Worm (Caenorhabditis elegans) whole organism, young adult: Measurements from ENCODE around the gene add-2.

Experiments used
- B0019.2 ChIP-seq: fragments of 200-800 bp; sonication (Bioruptor generic); conservative IDR thresholded peaks from 2 replicates; pipeline ENCODE4 v1.3.6; 2022; ENCODE audit warnings: missing genetic modification reagents, missing genetic modification characterization, missing compliant biosample characterization
- D2030.7 ChIP-seq: fragments of 200-800 bp; sonication (Bioruptor generic); IDR thresholded peaks from 2 replicates; pipeline ENCODE4 v1.3.6; 2022; ENCODE audit warnings: missing genetic modification reagents, missing genetic modification characterization, missing compliant biosample characterization
- F33H1.4 ChIP-seq: fragments of 200-800 bp; sonication (Bioruptor generic); IDR thresholded peaks from 2 replicates; pipeline ENCODE4 v1.3.6; 2022; ENCODE audit warnings: missing genetic modification reagents, missing genetic modification characterization, missing compliant biosample characterization
- F49E8.2 ChIP-seq: sonication (generic microtip); optimal IDR thresholded peaks from 3 replicates; lab custom pipeline; 2017; ENCODE audit warnings: missing genetic modification characterization, mild to moderate bottlenecking, missing compliant biosample characterization, antibody characterized with exemption, moderate library complexity; ENCODE audit not compliant: insufficient read depth
- K11D2.4 ChIP-seq: fragments of 200-800 bp; sonication (Bioruptor generic); IDR thresholded peaks from 2 replicates; pipeline ENCODE4 v1.3.6; 2022; ENCODE audit warnings: missing genetic modification reagents, missing genetic modification characterization, missing compliant biosample characterization
- Y53F4B.3 ChIP-seq: fragments of 200-800 bp; sonication (Bioruptor generic); IDR thresholded peaks from 2 replicates; pipeline ENCODE4 v1.3.6; 2022; ENCODE audit warnings: missing genetic modification reagents, missing genetic modification characterization, missing compliant biosample characterization
- Y56A3A.18 ChIP-seq: fragments of 200-800 bp; sonication (Bioruptor generic); IDR thresholded peaks from 2 replicates; pipeline ENCODE4 v1.3.6; 2022; ENCODE audit warnings: missing genetic modification reagents, missing genetic modification characterization, missing compliant biosample characterization
- Y67H2A.10 ChIP-seq: fragments of 200-800 bp; sonication (Bioruptor generic); conservative IDR thresholded peaks from 2 replicates; pipeline ENCODE4 v1.3.6; 2022; ENCODE audit warnings: missing genetic modification reagents, missing genetic modification characterization, missing compliant biosample characterization
- ZK185.1 ChIP-seq: sonication (generic microtip); optimal IDR thresholded peaks from 2 replicates; lab custom pipeline; 2016; ENCODE audit warnings: mild to moderate bottlenecking, missing genetic modification characterization, missing compliant biosample characterization; ENCODE audit not compliant: poor library complexity, severe bottlenecking
- akir-1 ChIP-seq: fragments of 200-800 bp; sonication (Bioruptor generic); optimal IDR thresholded peaks from 2 replicates; lab custom pipeline; 2018; ENCODE audit warnings: mild to moderate bottlenecking, missing genetic modification characterization, moderate library complexity, missing compliant biosample characterization
- athp-1 ChIP-seq: sonication (generic microtip); optimal IDR thresholded peaks from 2 replicates; lab custom pipeline; 2017; ENCODE audit warnings: mild to moderate bottlenecking, missing genetic modification characterization, missing compliant biosample characterization
- bed-2 ChIP-seq: fragments of 200-800 bp; sonication (Bioruptor generic); IDR thresholded peaks from 2 replicates; pipeline ENCODE4 v1.3.6; 2022; ENCODE audit warnings: missing genetic modification reagents, missing genetic modification characterization, missing compliant biosample characterization
- cebp-1 ChIP-seq, 2 experiments: fragments of 200-800 bp in 1 of 2; sonication (Bioruptor generic) in 1 of 2; sonication (generic microtip) in 1 of 2; IDR thresholded peaks in 1 of 2; optimal IDR thresholded peaks in 1 of 2; 2 replicates each; pipeline versions ENCODE4 v1.3.6 to Lab custom; 2017 to 2022; ENCODE audit warnings: missing compliant biosample characterization in 2 of 2, missing genetic modification characterization in 2 of 2, mild to moderate bottlenecking in 1 of 2, missing genetic modification reagents in 1 of 2, moderate library complexity in 1 of 2
- ceh-27 ChIP-seq: fragments of 200-800 bp; sonication (Bioruptor generic); optimal IDR thresholded peaks from 2 replicates; lab custom pipeline; 2018; ENCODE audit warnings: mild to moderate bottlenecking, missing genetic modification characterization, moderate library complexity, missing compliant biosample characterization
- ceh-40 ChIP-seq: fragments of 200-800 bp; sonication (Bioruptor generic); IDR thresholded peaks from 2 replicates; pipeline ENCODE4 v1.3.6; 2022; ENCODE audit warnings: missing genetic modification characterization, missing compliant biosample characterization
- ceh-58 ChIP-seq: fragments of 200-800 bp; sonication (Bioruptor generic); IDR thresholded peaks from 2 replicates; pipeline ENCODE4 v1.3.6; 2022; ENCODE audit warnings: missing genetic modification characterization, missing compliant biosample characterization
- ceh-79 ChIP-seq: sonication (generic microtip); optimal IDR thresholded peaks from 2 replicates; lab custom pipeline; 2017; ENCODE audit warnings: mild to moderate bottlenecking, missing genetic modification characterization, missing compliant biosample characterization
- ceh-91 ChIP-seq: fragments of 200-800 bp; sonication (Bioruptor generic); IDR thresholded peaks from 2 replicates; pipeline ENCODE4 v1.3.6; 2022; ENCODE audit warnings: missing genetic modification reagents, missing genetic modification characterization, missing compliant biosample characterization
- die-1 ChIP-seq: sonication (generic microtip); optimal IDR thresholded peaks from 2 replicates; lab custom pipeline; 2016; ENCODE audit warnings: missing genotype, mild to moderate bottlenecking, missing genetic modification characterization, missing compliant biosample characterization
- dox-1 ChIP-seq: fragments of 200-800 bp; sonication (Bioruptor generic); IDR thresholded peaks from 2 replicates; pipeline ENCODE4 v1.3.6; 2022; ENCODE audit warnings: missing genetic modification reagents, missing genetic modification characterization, missing compliant biosample characterization
- dpl-1 ChIP-seq: fragments of 150-350 bp; optimal IDR thresholded peaks from 2 replicates; lab custom pipeline; 2014; ENCODE audit warnings: missing biosample characterization, missing genetic modification reagents, missing genetic modification characterization
- egl-44 ChIP-seq: fragments of 200-800 bp; sonication (Bioruptor generic); IDR thresholded peaks from 2 replicates; pipeline ENCODE4 v1.3.6; 2022; ENCODE audit warnings: missing genetic modification reagents, missing genetic modification characterization, missing compliant biosample characterization
- ets-4 ChIP-seq: fragments of 200-800 bp; sonication (Bioruptor generic); optimal IDR thresholded peaks from 2 replicates; lab custom pipeline; 2018; ENCODE audit warnings: mild to moderate bottlenecking, missing genetic modification characterization, missing compliant biosample characterization
- him-1 ChIP-seq: sonication (generic microtip); optimal IDR thresholded peaks from 2 replicates; lab custom pipeline; 2016; ENCODE audit warnings: missing genotype, missing genetic modification reagents, missing genetic modification characterization, missing compliant biosample characterization
- hmg-20 ChIP-seq: fragments of 200-800 bp; sonication (Bioruptor generic); IDR thresholded peaks from 2 replicates; pipeline ENCODE4 v1.3.6; 2022; ENCODE audit warnings: missing genetic modification reagents, missing genetic modification characterization, missing compliant biosample characterization
- let-607 ChIP-seq, 2 experiments: fragments of 200-800 bp in 1 of 2; sonication (Bioruptor generic) in 1 of 2; sonication (generic microtip) in 1 of 2; optimal IDR thresholded peaks; 2 replicates each; lab custom pipeline; 2016 to 2018; ENCODE audit warnings: mild to moderate bottlenecking in 2 of 2, missing compliant biosample characterization in 2 of 2, missing genetic modification characterization in 2 of 2, moderate library complexity in 2 of 2, missing genotype in 1 of 2
- lin-26 ChIP-seq: fragments of 200-800 bp; sonication (Bioruptor generic); IDR thresholded peaks from 2 replicates; pipeline ENCODE4 v1.3.6; 2022; ENCODE audit warnings: missing genetic modification reagents, missing genetic modification characterization, missing compliant biosample characterization
- madf-10 ChIP-seq: sonication (generic microtip); optimal IDR thresholded peaks from 2 replicates; lab custom pipeline; 2016; ENCODE audit warnings: mild to moderate bottlenecking, missing genetic modification characterization, missing compliant biosample characterization
- mcd-1 ChIP-seq: fragments of 200-800 bp; sonication (Bioruptor generic); IDR thresholded peaks from 2 replicates; pipeline ENCODE4 v1.3.6; 2022; ENCODE audit warnings: missing genetic modification reagents, missing genetic modification characterization, missing compliant biosample characterization
- mes-4 ChIP-seq: sonication (generic microtip); optimal IDR thresholded peaks from 2 replicates; lab custom pipeline; 2016; ENCODE audit warnings: missing genotype, missing genetic modification characterization, missing compliant biosample characterization
- mxl-1 ChIP-seq: sonication (generic microtip); optimal IDR thresholded peaks from 2 replicates; lab custom pipeline; 2016; ENCODE audit warnings: missing genetic modification characterization, missing compliant biosample characterization
- nfya-2 ChIP-seq: fragments of 200-800 bp; sonication (Bioruptor generic); IDR thresholded peaks from 2 replicates; pipeline ENCODE4 v1.3.6; 2022; ENCODE audit warnings: missing genetic modification reagents, missing genetic modification characterization, missing compliant biosample characterization
- nhr-179 ChIP-seq: sonication (generic microtip); optimal IDR thresholded peaks from 2 replicates; lab custom pipeline; 2016; ENCODE audit warnings: mild to moderate bottlenecking, missing genetic modification characterization, missing compliant biosample characterization
- nhr-27 ChIP-seq: fragments of 200-800 bp; sonication (Bioruptor generic); optimal IDR thresholded peaks from 2 replicates; lab custom pipeline; 2018; ENCODE audit warnings: mild to moderate bottlenecking, missing genetic modification characterization, moderate library complexity, missing compliant biosample characterization
- nhr-80 ChIP-seq: sonication (generic microtip); optimal IDR thresholded peaks from 2 replicates; lab custom pipeline; 2016; ENCODE audit warnings: missing genetic modification characterization, missing compliant biosample characterization
- pbrm-1 ChIP-seq: fragments of 200-800 bp; sonication (Bioruptor generic); IDR thresholded peaks from 2 replicates; pipeline ENCODE4 v1.3.6; 2022; ENCODE audit warnings: missing genetic modification reagents, missing genetic modification characterization, missing compliant biosample characterization
- pha-4 ChIP-seq: fragments of 150-350 bp; sonication (generic microtip); optimal IDR thresholded peaks from 2 replicates; lab custom pipeline; 2014; ENCODE audit warnings: missing biosample characterization, missing genetic modification reagents, missing genetic modification characterization
- repo-1 ChIP-seq: sonication (generic microtip); optimal IDR thresholded peaks from 2 replicates; lab custom pipeline; 2017; ENCODE audit warnings: mild to moderate bottlenecking, missing genetic modification characterization, missing compliant biosample characterization
- rpc-1 ChIP-seq, 2 experiments: fragments of 150-350 bp in 1 of 2; sonication (generic microtip) in 1 of 2; optimal IDR thresholded peaks; 2 replicates each; lab custom pipeline; 2014 to 2018; ENCODE audit warnings: missing biosample characterization in 1 of 2, missing genetic modification characterization in 1 of 2, missing genetic modification reagents in 1 of 2, missing genotype in 1 of 2
- snpc-4 ChIP-seq, 5 experiments: fragments of 150-350 bp in 1 of 5; sonication (generic microtip) in 4 of 5; optimal IDR thresholded peaks; 2 replicates each; lab custom pipeline; 2014 to 2018; ENCODE audit warnings: missing genetic modification characterization in 5 of 5, missing biosample characterization in 3 of 5, antibody characterized with exemption in 2 of 5, mild to moderate bottlenecking in 2 of 5, missing compliant biosample characterization in 2 of 5, missing genotype in 2 of 5, moderate library complexity in 2 of 5, missing genetic modification reagents in 1 of 5
- tbp1 ChIP-seq: fragments of 200-800 bp; sonication (Bioruptor generic); optimal IDR thresholded peaks from 2 replicates; lab custom pipeline; 2018; ENCODE audit warnings: mild to moderate bottlenecking, missing genetic modification characterization, missing compliant biosample characterization
- tbx-9 ChIP-seq: sonication (generic microtip); optimal IDR thresholded peaks from 2 replicates; lab custom pipeline; 2016; ENCODE audit warnings: borderline replicate concordance, missing genetic modification characterization, inconsistent platforms, missing compliant biosample characterization
- unc-130 ChIP-seq: sonication (generic microtip); optimal IDR thresholded peaks from 2 replicates; lab custom pipeline; 2016; ENCODE audit warnings: missing genetic modification reagents, missing genetic modification characterization, missing compliant biosample characterization
- unc-62 ChIP-seq: fragments of 150-350 bp; optimal IDR thresholded peaks from 2 replicates; lab custom pipeline; 2014; ENCODE audit warnings: missing biosample characterization, missing genetic modification reagents, missing genetic modification characterization
- zfh-2 ChIP-seq: fragments of 200-800 bp; sonication (Bioruptor generic); conservative IDR thresholded peaks from 2 replicates; pipeline ENCODE4 v1.3.6; 2022; ENCODE audit warnings: missing genetic modification reagents, missing genetic modification characterization, missing compliant biosample characterization

The add-2 gene

DNA sequence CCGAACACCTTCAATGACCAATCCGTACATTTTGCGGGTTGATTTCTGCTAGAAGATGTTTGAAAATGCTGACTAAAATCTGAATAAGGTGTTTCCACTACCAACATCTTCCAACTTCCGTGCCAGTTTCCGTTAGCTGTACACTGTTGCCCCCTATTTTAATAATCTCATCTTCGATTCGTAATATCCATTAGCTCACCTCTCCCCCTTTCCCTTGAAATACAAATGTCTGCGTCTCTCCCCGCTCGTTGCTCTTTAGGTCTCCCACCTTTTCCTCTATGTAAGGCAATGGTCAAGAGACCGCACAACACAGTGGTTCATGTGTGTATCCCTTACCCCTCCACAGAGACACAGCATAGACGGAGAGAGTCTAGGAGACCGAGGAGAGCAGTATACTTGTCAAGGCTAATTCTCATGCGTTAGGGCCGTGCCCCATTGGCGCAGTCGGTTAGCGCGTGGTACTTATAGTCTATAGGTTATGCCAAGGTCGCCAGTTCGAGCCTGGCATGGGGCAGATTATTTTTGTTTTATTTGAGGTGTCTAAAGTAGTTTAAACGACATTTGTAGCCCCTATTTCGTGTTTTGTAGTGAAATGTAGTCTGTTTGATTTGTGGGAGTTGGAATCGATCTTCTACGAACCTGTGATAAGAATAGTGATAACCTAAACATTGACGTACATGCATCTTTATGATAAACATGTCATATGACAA, 11.3 kb downstream of the add-2 start, which contains the start of gene gcy-33 (continued):
- TF ChIP-seq Y67H2A.10 (GFP tag; lab: Robert Waterston, UW) (peak; percentile 28; the same call in 1 of the 2 replicates), unc-62 (GFP tag; lab: Kevin White, UChicago) (no peak), ceh-58 (0 out of 2 replicates have a peak, but pooled peaks have one; percentile 15), bed-2 (GFP tag; lab: Robert Waterston, UW) (0 out of 2 replicates have a peak, but pooled peaks have one; percentile 73), Y56A3A.18 (GFP tag; lab: Robert Waterston, UW) (peak; percentile 92), mcd-1 (GFP tag; lab: Robert Waterston, UW) (peak; percentile 80), ets-4 (GFP tag; lab: Kevin White, UChicago) (peak; percentile 96), die-1 (peak; percentile 89), D2030.7 (peak; percentile 72), lin-26 (GFP tag; lab: Robert Waterston, UW) (peak; percentile 92), egl-44 (GFP tag; lab: Robert Waterston, UW) (peak; percentile 90), athp-1 (tag; lab: Kevin White, UChicago) (peak; percentile 59), him-1 (tag; lab: Kevin White, UChicago) (peak; percentile 93), madf-10 (tag; lab: Kevin White, UChicago) (peak; percentile 89), akir-1 (GFP tag; lab: Kevin White, UChicago) (peak; percentile 66), cebp-1 (GFP tag; IDR thresholded peaks at IDR 0.05; lab: Robert Waterston, UW) (no peak), cebp-1 (tag; optimal IDR thresholded peaks at IDR 0.05; lab: Kevin White, UChicago) (peak; percentile 84), ZK185.1 (peak; percentile 85), mxl-1 (tag; lab: Kevin White, UChicago) (peak; percentile 73), K11D2.4 (GFP tag; lab: Robert Waterston, UW) (0 out of 2 replicates have a peak, but pooled peaks have one; percentile 54), nhr-80 (tag; lab: Kevin White, UChicago) (peak; percentile 81), F33H1.4 (peak; percentile 29; the same call in 1 of the 2 replicates), snpc-4 (GFP tag; optimal IDR thresholded peaks at IDR 0.05; lab: Kevin White, UChicago) (no peak), snpc-4 (tag; optimal IDR thresholded peaks at IDR 0.05; lab: Kevin White, UChicago) (peak; percentile 42 to 87 (median 76)), hmg-20 (GFP tag; lab: Robert Waterston, UW) (peak; percentile 46; the same call in 1 of the 2 replicates), Y53F4B.3 (GFP tag; lab: Robert Waterston, UW) (0 out of 2 replicates have a peak, but pooled peaks have one; percentile 32), tbx-9 (tag; lab: Kevin White, UChicago) (no peak), unc-130 (GFP tag; lab: Kevin White, UChicago) (peak; percentile 72), nhr-27 (tag; lab: Kevin White, UChicago) (peak; percentile 81), pha-4 (tag; lab: Kevin White, UChicago) (no peak), mes-4 (tag; lab: Kevin White, UChicago) (peak; percentile 46), let-607 (tag; optimal IDR thresholded peaks at IDR 0.05; lab: Kevin White, UChicago) (peak; percentile 41 to 76), rpc-1 (optimal IDR thresholded peaks at IDR 0.05; lab: Kevin White, UChicago) (peak; percentile 87), rpc-1 (tag; optimal IDR thresholded peaks at IDR 0.05; lab: Kevin White, UChicago) (peak; percentile 88), ceh-40 (GFP tag; lab: Robert Waterston, UW) (peak; percentile 12; the same call in 1 of the 2 replicates), zfh-2 (no peak), tbp1 (GFP tag; lab: Kevin White, UChicago) (peak; percentile 99), ceh-27 (GFP tag; lab: Kevin White, UChicago) (peak; percentile 86), nhr-179 (tag; lab: Kevin White, UChicago) (peak; percentile 61), ceh-79 (tag; lab: Kevin White, UChicago) (no peak), repo-1 (peak; percentile 93), B0019.2 (GFP tag; lab: Robert Waterston, UW) (no peak), F49E8.2 (peak; percentile 59), nfya-2 (GFP tag; lab: Robert Waterston, UW) (no peak), pbrm-1 (peak; percentile 82), dox-1 (GFP tag; lab: Robert Waterston, UW) (peak; percentile 82), dpl-1 (GFP tag; lab: Kevin White, UChicago) (no peak), ceh-91 (no peak)
